Fruit fly (Drosophila melanogaster): Measurements from ENCODE around the gene CG31960.

Gene CG31960

dm6 chr2L:3829220-3829619 lies 44.5 kb downstream of the CG31960 start:
- TF ChIP-seq CTCF (optimal IDR thresholded peaks at IDR 0.05) = no peak
- TF ChIP-seq CG8478 (optimal IDR thresholded peaks at IDR 0.05) = no peak

DNA sequence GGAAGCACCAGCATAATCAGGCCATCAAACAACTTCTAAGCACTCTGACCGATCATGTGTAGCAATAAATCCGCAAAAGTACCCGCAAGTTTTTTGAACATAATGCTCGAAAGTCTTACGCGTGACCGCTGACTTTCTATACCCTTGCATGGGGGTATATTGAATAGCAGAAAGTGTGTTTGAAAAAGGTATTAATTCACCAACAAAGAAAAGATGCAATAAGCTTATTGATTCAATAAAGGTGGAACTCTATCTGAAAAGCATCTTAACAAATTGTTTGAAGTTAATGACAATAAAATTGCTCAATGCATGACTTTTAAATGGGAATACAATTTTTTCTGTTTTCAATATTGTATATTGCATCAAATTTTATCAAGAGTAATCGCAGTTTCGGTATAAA lies 46.9 kb downstream of the CG31960 start:
- TF ChIP-seq CTCF (optimal IDR thresholded peaks at IDR 0.05) (no peak), CG8478 (optimal IDR thresholded peaks at IDR 0.05) (no peak)

- TF ChIP-seq CG8478 (optimal IDR thresholded peaks at IDR 0.05) = no peak
- no peak for TF ChIP-seq CTCF (optimal IDR thresholded peaks at IDR 0.05)
Observed at dm6 chr2L:3832249-3832675, 47.5 kb downstream of the CG31960 start.

DNA sequence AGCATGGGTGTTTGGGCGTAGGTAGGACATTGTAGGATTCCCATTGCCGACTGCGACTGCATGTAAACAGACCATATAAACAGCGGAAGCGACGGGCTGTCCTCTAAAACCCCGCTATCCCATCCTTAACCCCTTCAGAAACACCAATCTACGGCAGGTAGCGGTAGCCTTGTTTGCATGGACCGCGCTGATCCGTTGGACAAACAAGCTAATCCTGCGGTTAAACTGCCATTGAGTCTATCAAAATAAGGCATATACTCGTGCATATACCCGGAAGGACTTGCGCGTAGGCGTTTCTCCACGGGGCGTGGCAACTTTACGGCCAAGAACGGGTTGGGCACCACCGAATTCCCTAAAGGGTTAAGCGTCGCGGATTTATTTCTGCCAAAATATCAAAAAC lies 49.2 kb downstream of the CG31960 start:
- no peak for TF ChIP-seq CTCF (optimal IDR thresholded peaks at IDR 0.05)

DNA sequence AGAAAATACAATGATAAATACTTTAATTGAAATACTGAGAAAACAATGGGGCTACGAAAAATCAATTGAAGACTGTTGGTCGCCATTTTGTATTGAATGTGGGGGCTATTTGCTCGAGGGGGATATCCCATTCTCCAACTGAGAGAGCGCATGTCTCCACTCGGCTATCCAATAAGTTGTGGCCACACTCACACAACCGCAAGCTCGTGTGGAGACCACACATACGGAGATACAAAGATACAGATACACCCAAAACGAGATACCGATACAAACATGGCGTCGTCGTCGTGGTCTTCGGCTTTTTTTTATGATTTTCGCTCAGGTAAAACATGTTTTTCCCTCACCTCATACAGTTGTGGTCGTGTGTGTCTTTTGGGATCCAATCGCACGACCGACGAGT lies 50.5 kb downstream of the CG31960 start:
- no peak for TF ChIP-seq CTCF (optimal IDR thresholded peaks at IDR 0.05)

Measured in S2 (cell line).